Fruit fly (Drosophila melanogaster) Kc167 (cell line): ENCODE data around the gene LSm7.

Experiments
- Myc ChIP-seq: fragments of >200 bp; optimal IDR thresholded peaks from 2 replicates; lab custom pipeline; 2017; ENCODE audit warnings: missing external identifiers
- Sin3A ChIP-seq: fragments of >200 bp; optimal IDR thresholded peaks from 2 replicates; lab custom pipeline; 2018; ENCODE audit warnings: missing external identifiers
- h ChIP-seq: fragments of >200 bp; optimal IDR thresholded peaks from 3 replicates; lab custom pipeline; 2018; ENCODE audit warnings: missing external identifiers
- insv ChIP-seq: fragments of >200 bp; optimal IDR thresholded peaks from 3 replicates; lab custom pipeline; 2018; ENCODE audit warnings: missing external identifiers
- psq ChIP-seq: fragments of >200 bp; optimal IDR thresholded peaks from 2 replicates; lab custom pipeline; 2017; ENCODE audit warnings: missing external identifiers
- ttk ChIP-seq: sonication (Bioruptor generic); optimal IDR thresholded peaks from 2 replicates; lab custom pipeline; 2017; ENCODE audit warnings: missing external identifiers

Gene LSm7

DNA sequence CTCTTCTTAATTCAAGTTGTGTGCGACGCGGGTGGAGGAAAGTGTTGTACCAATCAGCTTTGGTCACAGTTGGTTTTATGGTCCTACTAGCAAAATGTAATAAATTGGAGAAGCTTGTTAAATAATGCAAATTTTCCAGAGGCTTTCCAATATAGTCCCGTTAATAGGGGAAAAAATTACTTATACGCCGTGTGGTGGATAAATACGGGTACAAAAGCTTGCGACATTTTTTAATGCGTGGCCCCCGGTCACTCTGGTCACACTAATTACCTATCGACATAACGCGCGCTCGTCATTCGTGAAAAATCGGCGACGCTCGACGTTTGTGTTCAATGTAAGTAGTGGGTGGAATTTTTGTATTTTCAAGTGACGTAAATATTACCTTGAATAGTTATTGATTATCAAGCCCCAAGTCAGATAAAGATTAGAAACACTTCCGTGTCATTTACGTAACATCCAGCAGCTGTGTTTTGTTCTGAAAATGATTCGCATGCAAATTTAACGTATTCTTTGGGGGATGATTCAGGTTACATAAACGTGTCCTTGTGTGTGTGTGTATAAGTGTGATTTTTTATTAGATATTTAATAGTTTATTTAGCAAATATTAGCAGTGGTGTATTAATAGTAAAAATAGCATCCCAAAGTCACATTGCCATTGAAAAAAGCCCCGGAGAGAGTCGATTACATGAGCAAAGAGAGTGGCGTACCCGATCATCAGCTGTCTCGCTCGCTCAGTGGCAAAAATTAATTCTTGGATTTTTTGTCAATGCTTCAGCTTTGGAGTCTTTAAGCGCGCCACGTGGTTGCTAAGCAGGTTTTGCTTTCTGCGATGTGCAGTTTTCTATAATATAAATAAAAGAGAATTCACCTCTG is 23.0 kb downstream of the LSm7 start, which contains the start of gene Cyt-c-p:
Gene Cyt-c-p (plus strand): TSS at position 290 of the 873 bp plus-strand sequence.
- no peak for TF ChIP-seq Sin3A (lab: Kevin White, UChicago)
- TF ChIP-seq ttk (lab: Kevin White, UChicago): no peak
- TF ChIP-seq psq (lab: Kevin White, UChicago): no peak

DNA sequence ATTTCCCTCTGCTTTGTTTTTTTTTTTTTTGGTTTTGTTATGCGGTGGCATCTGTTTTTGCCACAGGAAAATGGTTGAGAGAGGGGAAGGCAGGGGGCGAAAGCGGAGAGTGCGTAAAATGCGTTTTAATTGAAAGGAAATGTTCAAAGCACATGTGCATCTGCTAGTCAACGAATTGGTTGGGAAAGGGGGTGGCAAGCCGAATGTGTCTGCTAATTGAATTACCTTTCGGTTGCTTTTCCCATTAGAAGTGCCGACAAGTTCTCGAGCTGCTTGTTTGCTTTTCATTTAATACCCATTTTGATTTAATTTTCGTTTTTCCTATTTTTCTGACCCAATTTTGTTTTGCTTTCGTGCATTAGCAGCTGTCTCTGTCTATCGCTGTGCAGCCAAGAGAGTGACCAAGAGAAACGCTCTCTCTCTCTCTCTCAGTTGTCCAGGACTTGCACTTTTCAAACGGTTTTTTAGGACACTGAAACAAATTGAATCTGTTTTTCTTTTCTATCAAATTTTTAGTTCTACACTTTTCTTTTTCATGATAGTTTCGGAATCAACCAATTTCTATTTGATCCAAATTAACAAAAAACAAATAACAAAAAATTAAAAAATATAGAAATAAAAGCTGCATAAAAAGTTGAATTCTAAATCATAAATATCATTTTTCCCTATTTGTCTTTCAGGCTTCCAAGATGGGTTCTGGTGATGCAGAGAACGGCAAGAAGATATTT is 24.3 kb downstream of the LSm7 start:
- TF ChIP-seq h: no peak

DNA sequence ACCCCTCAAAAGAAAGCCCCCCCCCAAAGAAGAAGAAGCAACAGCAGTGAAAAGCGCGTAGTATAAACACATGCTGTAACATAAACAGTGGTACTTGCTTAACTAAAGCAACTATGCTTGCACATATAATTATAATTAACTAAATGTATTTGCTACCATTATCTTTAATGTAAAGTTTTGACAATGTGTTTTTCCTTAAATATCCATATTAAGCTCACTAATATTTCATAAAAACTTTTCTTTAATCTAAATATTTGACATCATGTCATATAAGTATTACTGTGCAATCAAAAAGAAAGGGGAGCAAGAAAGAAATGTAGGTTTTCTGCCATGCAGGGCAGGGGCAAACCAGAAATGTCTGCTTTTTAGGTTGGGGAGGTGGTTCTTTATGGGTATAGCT is 26.1 kb downstream of the LSm7 start:
- TF ChIP-seq psq (lab: Kevin White, UChicago): no peak
- TF ChIP-seq insv (lab: Kevin White, UChicago): no peak
- TF ChIP-seq Myc (lab: Kevin White, UChicago): no peak
- TF ChIP-seq Sin3A (lab: Kevin White, UChicago): no peak
- no peak for TF ChIP-seq ttk (lab: Kevin White, UChicago)
- no peak for TF ChIP-seq h

DNA sequence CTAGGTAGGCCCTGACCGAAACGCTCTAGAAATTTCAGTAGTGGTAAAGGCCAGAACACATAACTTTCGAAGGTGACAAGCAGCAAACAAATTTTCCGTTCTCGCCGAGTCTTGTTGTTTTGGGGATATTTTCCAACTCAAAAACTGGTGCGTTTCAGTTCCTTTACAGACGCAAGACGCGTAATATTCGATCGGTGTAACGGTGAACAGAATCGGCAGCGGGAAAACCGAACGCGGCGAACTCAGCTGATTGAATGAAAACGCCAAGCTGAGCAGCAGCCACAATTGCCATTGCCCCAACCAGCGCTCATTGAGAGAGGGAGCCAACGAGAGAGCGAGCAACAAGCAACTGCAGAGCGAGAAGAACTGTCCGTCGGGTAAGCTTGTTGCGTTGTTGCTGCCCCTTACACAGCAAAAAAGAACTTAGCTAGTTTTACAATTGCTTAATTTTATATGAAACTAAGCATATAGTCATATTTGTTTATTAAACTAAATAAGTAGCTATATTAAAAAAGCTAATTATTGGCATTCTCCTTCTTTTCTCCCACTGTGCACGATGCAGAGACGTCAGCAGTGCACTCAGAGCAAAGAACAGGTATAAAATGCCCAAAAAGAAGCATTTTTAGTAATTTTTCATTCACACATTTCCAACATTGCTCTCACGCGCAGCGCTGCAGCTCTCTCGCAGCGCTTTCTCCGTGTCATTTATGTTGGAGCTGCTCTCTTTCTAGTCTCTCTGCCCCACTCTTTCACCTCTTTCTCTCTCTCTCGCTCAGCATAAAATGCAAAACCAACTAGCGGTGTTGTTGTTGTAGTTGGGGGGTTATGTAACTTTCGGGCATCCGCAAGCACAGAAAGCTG is 26.8 kb downstream of the LSm7 start, which contains the start of the genes Cyt-c-d and CG31808:
Gene Cyt-c-d (plus strand): TSS at position 51 of the 861 bp plus-strand sequence.
Gene CG31808 (minus strand): TSS at position 355 of the 861 bp plus-strand sequence.
- TF ChIP-seq ttk (lab: Kevin White, UChicago) (no peak), h (no peak), Sin3A (lab: Kevin White, UChicago) (no peak), psq (lab: Kevin White, UChicago) (no peak), Myc (lab: Kevin White, UChicago) (no peak), insv (lab: Kevin White, UChicago) (no peak)

DNA sequence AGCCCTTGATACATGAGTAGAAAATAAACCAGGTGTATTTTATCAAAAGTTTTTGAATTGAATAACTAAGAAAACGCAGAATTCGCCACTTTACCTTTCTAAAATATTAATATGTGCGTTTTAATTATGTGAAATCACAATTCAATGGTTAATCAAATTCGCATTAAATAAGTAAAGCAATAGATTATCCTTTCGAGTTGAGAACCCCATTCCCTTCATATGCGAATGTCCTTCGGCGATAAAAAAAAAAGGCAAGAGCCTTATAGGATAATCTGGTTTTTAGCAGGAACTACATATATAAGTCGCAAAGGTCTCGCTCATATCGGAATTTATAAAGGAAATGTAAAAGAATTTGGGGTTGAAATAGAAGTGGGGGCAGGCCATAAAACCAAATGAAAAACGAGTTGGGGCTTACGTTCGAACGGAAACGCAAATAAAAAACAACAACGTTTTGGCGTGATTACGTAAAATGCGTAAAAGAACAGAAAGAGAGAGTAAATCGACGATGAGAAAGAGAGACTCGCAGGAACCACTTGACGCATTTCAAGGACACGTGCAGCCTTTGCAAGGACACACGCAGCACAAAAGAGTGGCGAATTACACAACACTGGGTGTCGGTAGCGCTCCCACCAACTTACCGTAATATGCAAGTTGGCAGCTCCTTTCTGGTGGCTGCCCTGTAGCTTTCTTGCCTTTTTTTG is 27.6 kb downstream of the LSm7 start:
- TF ChIP-seq Myc (lab: Kevin White, UChicago) (no peak), insv (lab: Kevin White, UChicago) (no peak), Sin3A (lab: Kevin White, UChicago) (no peak), ttk (lab: Kevin White, UChicago) (no peak), h (no peak), psq (lab: Kevin White, UChicago) (no peak)

DNA sequence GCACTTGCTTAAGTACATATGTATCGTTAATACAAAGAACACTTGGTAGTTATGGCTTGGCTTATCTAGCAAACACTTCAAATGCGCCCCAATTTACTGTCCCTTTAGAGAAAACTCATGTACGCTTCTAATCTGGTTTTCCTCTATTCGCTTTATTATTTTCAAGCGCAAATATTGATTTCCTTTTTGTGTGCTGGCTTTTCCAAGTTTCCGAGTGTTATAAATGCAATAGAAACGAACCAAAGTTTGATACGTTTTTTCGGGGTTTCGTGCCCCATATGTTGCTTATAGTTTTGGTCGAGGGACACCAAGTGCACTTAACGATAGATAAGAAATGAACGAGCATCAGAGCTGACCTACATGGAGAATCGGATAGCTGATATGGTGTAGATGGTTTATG is 29.0 kb downstream of the LSm7 start:
- TF ChIP-seq insv (lab: Kevin White, UChicago) (no peak), Sin3A (lab: Kevin White, UChicago) (no peak), h (no peak), psq (lab: Kevin White, UChicago) (no peak), Myc (lab: Kevin White, UChicago) (no peak), ttk (lab: Kevin White, UChicago) (no peak)

DNA sequence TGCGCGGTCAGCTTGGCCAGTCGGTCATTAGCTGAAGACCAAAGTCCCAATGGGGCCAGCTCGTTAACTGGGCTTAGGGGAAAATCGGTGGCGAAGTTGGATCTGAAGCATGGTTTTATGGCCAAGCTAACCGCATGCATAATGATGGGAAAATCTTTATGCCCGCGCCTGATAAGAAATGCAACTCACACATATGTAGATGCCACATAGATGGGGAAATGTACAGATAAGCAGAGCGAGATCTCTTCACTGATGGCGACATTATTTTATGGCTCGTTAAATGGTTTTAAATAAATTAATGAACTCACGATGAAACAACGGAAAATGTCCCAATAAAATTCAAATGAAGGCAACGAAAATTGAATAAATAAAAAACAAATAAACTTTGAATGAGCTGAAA is 31.0 kb downstream of the LSm7 start:
- TF ChIP-seq insv (lab: Kevin White, UChicago) (no peak), ttk (lab: Kevin White, UChicago) (no peak), psq (lab: Kevin White, UChicago) (no peak), Myc (lab: Kevin White, UChicago) (no peak), h (no peak), Sin3A (lab: Kevin White, UChicago) (no peak)

DNA sequence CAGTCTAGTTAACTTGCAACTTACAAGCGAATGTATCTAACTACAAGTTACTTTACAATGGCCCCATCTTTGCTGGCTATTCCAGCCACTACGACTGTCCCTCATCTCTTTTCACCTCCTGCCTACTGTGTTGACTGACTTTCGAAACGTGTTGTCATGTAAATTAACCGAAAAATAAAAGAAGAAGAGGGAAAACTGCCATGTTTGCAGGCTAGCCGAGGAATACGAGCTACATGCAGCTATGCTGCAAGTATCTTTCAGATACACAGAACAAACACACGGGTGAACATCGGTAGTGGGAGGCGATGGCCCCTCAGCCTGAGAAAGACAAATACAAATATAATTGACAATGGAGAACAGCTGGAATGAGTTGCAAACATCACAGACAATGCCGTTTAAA is 32.2 kb downstream of the LSm7 start:
- TF ChIP-seq Sin3A (lab: Kevin White, UChicago) (no peak), Myc (lab: Kevin White, UChicago) (no peak), insv (lab: Kevin White, UChicago) (no peak), h (no peak), ttk (lab: Kevin White, UChicago) (no peak), psq (lab: Kevin White, UChicago) (no peak)

DNA sequence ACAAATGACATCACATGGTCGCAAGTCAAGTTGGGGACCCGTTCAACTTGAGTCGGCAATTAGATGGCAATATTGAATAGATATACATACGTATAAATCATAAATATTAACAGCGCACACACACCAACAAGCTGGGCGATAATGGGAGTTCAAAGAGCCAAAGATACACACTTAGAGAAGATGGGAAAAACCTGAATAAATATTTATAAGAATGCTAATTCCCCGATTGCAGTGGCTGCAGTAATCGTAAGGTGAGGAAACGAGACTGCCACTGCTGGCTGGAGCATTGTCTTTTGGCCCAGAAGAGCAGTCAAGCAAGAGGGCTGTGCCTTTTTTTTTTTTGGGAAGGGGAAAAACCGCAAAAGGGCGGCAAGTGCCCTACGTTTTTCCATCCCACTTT is 32.7 kb downstream of the LSm7 start:
- TF ChIP-seq insv (lab: Kevin White, UChicago) (no peak), Myc (lab: Kevin White, UChicago) (no peak), Sin3A (lab: Kevin White, UChicago) (no peak), ttk (lab: Kevin White, UChicago) (no peak), psq (lab: Kevin White, UChicago) (no peak), h (no peak)

DNA sequence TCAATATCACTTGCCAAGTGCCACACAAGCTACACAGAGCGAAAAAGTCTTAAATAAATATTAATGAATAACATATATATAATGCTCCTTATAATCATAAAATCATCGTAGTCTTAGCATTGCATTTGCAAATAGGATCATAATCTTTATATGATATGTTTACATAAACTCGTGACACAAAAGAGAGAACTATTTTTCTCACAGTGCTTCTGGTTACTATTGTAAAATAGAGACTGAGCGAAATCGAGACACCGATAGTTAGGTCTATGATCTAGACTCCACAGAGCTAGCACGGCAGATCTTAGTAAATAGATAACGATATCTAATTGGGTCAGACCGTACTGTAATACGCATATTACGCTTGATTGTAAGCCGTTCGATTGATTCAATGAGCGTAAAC is 33.2 kb downstream of the LSm7 start:
- TF ChIP-seq insv (lab: Kevin White, UChicago) (no peak), ttk (lab: Kevin White, UChicago) (no peak), h (no peak), Sin3A (lab: Kevin White, UChicago) (no peak), Myc (lab: Kevin White, UChicago) (no peak), psq (lab: Kevin White, UChicago) (no peak)
